Fruit fly (Drosophila melanogaster): ENCODE results near the gene CG32301.

The CG32301 gene

DNA sequence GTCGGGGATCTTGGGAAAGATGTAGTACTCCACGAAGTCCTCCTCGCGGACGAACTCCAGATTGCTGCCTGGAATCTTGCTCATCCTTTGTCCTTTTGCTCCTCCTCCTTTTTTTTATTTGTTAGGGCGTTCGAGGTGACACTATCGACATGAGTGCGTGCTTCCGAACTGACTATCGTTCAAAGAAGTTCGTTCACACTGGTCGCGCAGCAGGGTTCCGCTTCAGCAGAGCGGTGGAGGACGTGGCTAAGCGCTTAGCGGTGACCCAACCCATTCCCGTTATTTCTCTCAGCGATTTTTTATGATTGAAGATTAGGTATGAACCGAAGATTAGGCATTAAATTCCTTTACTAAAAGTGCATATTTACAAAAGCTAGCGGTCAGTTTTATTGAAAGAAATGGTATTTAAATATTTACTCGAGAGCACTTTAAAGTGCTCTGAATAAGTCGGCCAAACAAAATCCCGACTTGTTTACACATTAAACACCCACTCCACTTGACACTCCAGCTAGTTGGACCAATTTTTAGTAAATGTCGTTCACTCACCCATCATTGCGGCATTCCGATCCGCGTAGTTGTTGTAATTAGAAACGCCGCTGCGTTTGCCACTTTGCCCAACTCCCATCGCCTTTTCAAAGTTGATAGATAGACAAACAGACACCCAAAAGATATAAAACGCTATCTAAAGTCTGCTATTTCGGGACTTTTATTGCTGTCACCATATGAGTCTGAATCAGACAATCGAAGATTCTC, 21.6 kb downstream of the CG32301 start, which contains the start of the genes ecd and CG13806:
TSS of gene ecd (minus strand) at position 166 of the 753 bp plus-strand sequence.
TSS of gene CG13806 (plus strand) at position 703 of the 753 bp plus-strand sequence.
- no peak for TF ChIP-seq noc (tag; optimal IDR thresholded peaks at IDR 0.05)

DNA sequence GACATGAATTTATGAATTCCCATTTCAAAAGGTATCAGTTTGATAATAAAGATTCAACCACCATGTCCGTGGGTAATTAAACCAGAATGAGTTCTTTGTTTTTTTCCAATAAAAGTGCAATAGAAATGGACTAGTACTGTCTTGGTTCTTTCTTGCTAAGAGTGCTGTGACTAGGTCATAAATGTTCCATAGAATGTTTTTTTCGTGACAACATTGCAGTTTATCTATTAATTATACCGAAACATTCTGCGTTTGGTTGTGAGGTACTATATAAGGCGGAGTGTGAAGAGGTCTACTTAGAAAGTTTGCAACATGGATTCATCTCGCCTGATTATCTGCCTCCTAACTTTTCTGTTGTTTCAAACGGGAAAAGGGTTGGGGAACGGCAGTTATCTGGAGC, 23.3 kb downstream of the CG32301 start, which contains the start of gene obst-I:
TSS of gene obst-I (plus strand) at position 301 of the 400 bp plus-strand sequence.
- no peak for TF ChIP-seq noc (tag; optimal IDR thresholded peaks at IDR 0.05)

DNA sequence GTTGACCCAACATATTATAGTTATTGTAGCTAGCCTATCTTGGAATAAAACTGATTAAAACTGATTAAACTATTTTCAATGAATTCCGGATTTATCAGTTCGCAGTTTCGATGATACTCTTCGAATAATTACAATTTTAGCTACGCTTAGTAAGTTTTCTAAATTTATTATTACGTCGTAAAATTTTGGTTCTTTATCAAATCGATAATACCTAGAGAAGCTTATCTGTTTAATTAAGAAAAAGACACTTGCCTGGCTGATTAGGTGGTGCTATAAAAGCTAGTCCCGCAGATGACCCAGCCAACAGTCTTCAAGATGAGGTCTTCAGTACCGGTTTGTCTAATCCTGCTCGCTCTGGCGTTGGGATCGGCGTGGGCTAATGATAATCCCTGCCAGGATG, 24.2 kb downstream of the CG32301 start, which contains the start of gene CG32302:
TSS of gene CG32302 (plus strand) at position 301 of the 400 bp plus-strand sequence.
- no peak for TF ChIP-seq noc (tag; optimal IDR thresholded peaks at IDR 0.05)

DNA sequence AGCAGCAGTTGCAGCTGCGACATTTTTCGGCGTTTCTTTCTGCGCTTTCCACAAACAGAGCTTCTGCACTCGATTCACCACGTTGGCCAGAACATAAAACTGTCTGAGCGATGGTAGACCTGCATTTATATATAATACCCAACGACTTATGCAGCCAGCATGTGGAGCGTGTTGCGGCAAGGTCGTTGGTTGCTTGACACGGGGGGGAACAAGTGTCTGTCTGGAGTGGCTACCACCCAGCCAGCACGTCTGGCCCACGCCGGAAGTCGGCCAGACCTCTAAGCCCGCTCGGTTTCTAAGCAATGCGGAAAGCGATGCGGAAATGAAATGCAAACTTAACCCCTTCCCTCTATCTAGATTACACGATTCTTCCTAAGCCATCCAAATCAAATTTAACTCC, 28.4 kb downstream of the CG32301 start, which contains the start of gene yellow-g:
TSS of gene yellow-g (minus strand) at position 101 of the 400 bp plus-strand sequence.
- no peak for TF ChIP-seq noc (tag; optimal IDR thresholded peaks at IDR 0.05)

DNA sequence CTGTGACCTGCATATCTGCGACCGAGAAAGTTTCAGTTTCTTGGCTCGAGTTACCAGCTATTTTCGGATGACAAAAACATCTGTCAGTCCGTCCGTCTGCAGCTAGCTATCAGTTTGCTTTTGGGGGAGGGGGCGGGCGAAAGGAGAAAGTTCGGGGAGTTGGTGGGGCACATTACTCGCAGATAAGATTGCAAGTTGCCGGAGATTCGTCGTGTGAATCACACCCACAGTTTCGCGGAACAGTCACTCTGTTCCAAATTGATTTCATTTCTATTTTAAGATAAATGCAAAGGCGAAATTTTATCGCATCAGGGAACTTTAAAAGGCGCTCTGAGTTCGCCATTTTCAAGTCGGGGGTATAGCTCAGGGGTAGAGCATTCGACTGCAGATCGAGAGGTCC, 29.1 kb downstream of the CG32301 start:
- no peak for TF ChIP-seq noc (tag; optimal IDR thresholded peaks at IDR 0.05)

DNA sequence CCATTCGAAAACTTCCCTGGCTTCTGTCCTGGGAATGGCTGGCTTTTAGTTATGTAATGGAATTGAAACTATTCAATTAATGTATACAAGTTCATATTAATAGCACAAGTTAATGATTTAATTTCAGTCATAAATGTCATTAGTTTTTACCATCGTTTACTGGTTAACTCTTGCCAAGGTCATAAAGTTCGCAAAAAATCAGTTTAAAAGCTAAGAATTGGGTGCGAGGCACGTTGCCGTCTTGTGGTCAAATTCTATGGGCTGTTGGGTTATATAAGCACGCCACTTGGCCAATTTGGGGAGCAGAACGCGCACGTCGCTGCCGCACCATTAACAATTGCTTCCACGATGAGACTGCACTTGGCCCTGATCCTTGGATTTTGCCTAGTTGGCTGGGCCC, 32.0 kb downstream of the CG32301 start, which contains the start of gene yellow-g2:
TSS of gene yellow-g2 (plus strand) at position 301 of the 400 bp plus-strand sequence.
- TF ChIP-seq noc (tag; optimal IDR thresholded peaks at IDR 0.05), result no peak

DNA sequence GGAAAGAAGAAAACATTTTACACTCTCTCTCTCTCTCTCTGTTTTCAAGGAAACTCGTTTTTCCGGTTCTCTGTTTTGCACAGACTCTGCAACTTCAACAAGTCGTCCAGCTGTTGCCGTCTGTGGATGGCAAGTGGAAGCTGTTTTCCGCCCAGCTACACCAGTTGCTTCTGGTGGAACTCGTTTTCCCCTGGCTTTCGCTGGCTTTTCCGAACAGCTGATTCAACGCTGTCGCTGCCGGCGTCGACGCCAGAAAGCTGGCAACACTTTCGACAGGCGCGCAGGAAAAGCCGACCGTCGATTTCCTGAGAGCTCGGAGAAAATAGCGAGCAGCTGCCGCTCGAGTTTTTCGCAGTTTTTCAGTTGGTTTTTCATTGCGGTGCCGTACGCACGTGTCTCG, 38.2 kb downstream of the CG32301 start, which contains the start of gene MsR2:
TSS of gene MsR2 (plus strand) at position 378 of the 400 bp plus-strand sequence.
- no peak for TF ChIP-seq noc (tag; optimal IDR thresholded peaks at IDR 0.05)
